Fruit fly (Drosophila melanogaster) whole organism, larva: Measurements from ENCODE around the gene dl.

Experiments used
- noc ChIP-seq: fragments of 200-800 bp; sonication (Bioruptor generic); optimal IDR thresholded peaks from 3 replicates; lab custom pipeline; 2019; ENCODE audit warnings: missing biosample characterization, mild to moderate bottlenecking, missing genetic modification characterization, moderate library complexity

Gene dl

DNA sequence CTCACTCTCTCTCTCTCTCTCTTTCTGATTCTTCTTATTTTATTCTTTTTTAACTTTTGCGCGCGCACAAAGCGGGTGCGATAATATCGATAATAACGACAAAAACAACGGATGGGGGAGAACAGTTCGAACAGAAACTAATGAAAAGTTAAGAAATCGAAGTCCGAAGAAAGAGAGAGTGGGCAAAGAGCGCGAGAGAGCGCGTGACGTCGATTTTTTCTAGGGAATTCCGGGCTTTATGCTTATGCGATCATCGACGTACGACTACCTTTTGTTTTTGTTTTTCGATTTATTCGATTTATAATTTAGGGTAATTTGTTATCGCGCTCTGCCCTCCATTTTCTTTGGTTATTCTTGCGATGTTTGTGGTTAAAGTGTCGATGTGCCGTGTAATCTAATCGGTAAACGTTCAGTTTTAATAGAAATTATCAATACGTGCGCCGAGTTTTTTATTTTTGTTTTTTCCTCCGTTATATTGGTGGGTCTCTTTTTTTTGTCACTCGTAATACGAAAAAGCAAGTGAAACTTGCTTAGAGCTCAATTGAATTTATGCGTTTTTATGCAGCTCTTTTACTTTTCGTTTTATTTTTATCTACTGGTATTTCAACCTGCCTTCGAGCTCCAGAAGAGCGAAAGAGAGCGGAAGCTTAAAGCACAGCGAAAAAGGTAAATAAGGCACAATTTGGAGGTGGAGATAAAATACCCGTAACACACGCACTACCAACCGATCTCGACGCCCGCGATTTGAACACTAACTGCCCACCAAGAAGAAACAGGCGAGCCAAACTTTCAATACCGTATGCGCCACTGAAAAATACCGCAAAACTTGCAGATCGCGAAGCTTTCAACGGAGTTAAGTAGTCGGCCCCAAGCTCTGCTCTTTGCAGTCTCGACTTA is at the start of gene dl:
Gene dl (minus strand): TSS at position 757 of the 897 bp plus-strand sequence.
- peak; percentile 16 for TF ChIP-seq noc (tag; lab: Kevin White, UChicago)

dm6 chr2L:17498721-17499120 is 48.6 kb upstream of the dl start, which contains the start of gene CG15142:
Gene CG15142, minus strand, starts transcription at chr2L:17498821.
- no peak for TF ChIP-seq noc (tag; lab: Kevin White, UChicago)

DNA sequence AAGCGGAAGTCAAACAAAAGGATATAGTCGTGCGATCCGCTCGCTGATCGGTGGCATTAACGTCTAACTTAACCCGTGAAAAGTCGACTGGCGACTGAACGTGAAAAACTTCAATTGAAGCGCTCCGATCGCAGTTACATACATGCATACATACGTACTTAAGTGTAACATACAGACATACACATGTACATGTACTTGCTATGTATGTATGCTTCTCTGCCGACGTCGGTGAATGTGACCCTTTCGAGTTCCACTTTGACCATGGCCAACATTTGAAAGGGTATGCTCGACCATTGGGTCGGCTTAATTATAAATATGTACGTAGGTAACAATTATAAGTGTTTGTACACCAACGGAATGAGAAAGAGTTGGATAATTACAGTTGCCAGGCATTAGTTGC is 46.9 kb upstream of the dl start, which contains the start of gene qua:
Gene qua (minus strand): TSS at position 101 of the 400 bp plus-strand sequence.
- TF ChIP-seq noc (tag; lab: Kevin White, UChicago) = no peak

DNA sequence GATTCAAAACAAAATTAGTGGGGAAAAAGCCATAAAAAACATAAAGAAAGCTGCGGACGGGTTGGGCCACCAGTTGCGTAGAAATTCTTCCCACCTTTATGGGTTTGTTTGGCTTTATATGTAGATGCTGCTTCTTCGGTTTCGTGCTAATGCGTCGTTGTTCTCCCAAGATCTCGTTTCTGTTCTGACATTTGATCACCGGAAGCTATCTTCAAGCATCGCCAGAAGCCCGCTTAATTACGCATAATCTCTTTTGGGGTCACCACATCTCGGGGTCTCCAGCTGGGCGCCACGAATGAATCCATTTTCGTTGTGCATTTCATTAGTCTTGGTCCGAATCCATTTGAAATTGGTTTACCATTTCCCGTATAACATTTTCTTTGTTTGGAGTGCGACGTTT is 45.6 kb upstream of the dl start:
- TF ChIP-seq noc (tag; lab: Kevin White, UChicago) = no peak

DNA sequence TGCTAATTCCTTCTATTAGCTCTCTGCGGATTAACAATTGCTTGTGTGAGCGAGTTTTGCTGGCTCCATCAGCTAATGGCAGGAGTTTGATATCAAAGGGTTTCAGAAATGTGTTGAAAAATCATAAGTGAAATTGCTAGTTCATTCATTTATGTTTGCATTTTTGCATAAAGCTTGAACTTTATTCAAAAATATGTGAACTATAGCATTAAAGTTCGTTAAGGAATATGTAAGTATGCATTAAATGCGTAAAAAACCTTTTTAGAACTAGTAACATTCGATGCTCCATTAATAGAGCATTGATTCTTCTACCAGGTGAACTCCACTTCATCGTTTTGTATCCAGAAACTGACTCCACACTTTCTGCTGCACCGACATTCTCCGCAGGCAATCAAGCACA is 42.5 kb upstream of the dl start:
- TF ChIP-seq noc (tag; lab: Kevin White, UChicago) = no peak

DNA sequence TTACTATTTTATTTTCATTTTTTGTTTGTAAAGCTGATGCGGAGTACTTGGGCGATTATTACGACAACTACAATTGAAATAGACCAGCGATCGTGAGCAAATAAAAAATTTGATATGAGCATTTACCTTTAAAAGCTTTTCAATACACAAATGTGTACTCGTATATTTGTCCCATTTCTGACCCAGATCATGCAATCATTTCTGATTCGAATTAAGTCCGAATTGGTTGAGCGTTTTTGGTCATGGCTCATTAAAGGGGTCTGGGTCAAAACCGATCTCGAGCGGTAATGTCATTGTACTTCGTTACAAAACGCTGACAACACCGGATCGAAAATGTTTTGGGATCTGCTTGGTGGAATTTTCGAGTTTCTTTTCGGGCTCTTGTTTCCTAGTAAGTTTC is 36.1 kb upstream of the dl start, which contains the start of gene CG43220:
Gene CG43220 (plus strand): TSS at position 301 of the 400 bp plus-strand sequence.
- no peak for TF ChIP-seq noc (tag; lab: Kevin White, UChicago)

DNA sequence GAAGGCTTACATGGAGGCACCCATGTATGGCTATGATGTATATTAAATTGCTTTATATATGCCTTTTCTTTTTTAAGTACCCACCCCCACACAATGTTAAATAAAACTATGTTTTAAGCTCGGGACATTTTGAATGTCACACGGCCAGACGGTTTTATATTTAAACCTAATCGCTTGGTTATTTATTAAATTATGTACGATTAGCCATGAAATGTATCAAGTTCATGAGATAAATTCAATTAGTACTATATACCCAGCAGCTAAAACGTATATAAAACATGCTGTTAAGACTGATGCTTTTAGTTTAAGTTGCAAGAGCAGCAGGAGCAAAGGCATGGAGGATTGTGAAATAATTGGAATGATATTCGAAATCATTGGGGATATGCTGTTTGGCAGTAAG is 35.3 kb upstream of the dl start, which contains the start of the genes CG43221 and CG43645:
Gene CG43221 (plus strand): TSS at position 301 of the 400 bp plus-strand sequence.
Gene CG43645 (plus strand): TSS at position 301 of the 400 bp plus-strand sequence.
- no peak for TF ChIP-seq noc (tag; lab: Kevin White, UChicago)

DNA sequence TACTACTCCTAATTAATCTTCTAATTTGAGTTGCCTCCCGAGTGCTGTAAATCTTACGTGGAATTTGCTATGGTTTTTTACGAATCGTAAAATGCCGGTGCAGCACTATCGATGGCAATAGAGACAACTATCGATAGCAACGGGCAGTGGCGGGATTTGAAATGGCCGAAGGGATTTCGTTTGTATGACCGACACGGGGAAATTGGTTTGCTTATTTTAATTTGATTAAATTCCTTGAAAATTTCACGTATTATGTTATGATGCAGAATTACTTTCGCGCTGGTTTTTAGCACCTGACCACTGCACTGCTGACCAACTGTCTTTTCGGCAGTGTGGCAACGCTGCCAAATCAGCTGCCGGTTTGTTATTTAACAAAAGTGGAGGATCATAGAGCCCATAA is 34.0 kb upstream of the dl start, which contains the start of the genes GCS2beta and CG5131:
Gene GCS2beta (minus strand): TSS at position 134 of the 400 bp plus-strand sequence.
Gene CG5131 (plus strand): TSS at position 328 of the 400 bp plus-strand sequence.
- TF ChIP-seq noc (tag; lab: Kevin White, UChicago) = peak; percentile 90

DNA sequence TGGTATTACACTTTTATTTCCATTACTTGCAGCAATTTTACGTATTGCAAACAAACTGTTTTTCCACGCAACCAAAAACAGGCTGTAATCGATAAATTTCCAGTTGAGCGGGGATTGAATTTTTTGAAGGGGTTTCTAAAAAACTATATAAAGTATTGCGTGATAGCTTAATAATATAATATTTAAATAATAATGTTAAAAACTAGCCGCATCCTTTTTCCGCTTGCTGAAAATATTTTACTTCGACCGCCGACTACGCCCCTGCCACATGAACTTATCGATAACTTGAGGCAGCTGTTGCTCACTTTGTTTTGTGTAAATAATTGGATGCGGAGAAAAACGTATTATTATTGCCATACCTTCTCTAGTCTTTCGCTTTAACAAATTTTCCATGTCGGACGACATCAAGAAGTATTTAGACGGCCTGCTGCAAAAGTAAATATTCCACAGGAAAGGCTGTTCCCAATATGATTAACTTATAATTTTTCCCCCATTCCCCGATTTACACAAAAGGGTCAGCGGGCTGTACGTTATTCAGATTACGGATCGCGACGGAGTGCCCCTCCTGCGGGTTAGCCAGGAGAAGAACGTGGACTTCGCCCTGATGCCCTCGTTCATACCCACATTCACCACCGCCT is 30.9 kb upstream of the dl start, which contains the start of the genes fws and Lamtor3:
Gene fws (minus strand): TSS at position 87 of the 638 bp plus-strand sequence.
Gene Lamtor3 (plus strand): TSS at position 289 of the 638 bp plus-strand sequence.
- peak; percentile 96 for TF ChIP-seq noc (tag; lab: Kevin White, UChicago)

DNA sequence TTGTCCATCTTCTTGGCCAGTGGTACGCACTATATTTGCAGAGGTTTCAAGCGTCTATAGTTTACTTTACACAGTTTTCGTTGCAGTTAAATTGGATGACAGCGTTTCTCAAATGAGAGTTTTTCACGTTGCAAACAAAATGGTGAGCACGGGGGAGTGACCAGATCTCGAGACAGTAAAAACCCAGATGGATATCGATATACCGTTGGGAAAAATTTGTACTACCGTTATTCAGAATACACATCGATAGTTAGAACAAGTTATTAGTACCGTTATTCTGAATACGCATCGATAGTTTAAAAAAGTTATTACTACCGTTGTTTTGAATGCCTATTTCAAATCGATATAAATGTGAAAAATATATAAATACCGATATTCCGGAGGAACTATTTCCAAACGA is 27.5 kb upstream of the dl start, which contains the start of gene cass:
Gene cass (minus strand): TSS at position 179 of the 400 bp plus-strand sequence.
- TF ChIP-seq noc (tag; lab: Kevin White, UChicago) = no peak

DNA sequence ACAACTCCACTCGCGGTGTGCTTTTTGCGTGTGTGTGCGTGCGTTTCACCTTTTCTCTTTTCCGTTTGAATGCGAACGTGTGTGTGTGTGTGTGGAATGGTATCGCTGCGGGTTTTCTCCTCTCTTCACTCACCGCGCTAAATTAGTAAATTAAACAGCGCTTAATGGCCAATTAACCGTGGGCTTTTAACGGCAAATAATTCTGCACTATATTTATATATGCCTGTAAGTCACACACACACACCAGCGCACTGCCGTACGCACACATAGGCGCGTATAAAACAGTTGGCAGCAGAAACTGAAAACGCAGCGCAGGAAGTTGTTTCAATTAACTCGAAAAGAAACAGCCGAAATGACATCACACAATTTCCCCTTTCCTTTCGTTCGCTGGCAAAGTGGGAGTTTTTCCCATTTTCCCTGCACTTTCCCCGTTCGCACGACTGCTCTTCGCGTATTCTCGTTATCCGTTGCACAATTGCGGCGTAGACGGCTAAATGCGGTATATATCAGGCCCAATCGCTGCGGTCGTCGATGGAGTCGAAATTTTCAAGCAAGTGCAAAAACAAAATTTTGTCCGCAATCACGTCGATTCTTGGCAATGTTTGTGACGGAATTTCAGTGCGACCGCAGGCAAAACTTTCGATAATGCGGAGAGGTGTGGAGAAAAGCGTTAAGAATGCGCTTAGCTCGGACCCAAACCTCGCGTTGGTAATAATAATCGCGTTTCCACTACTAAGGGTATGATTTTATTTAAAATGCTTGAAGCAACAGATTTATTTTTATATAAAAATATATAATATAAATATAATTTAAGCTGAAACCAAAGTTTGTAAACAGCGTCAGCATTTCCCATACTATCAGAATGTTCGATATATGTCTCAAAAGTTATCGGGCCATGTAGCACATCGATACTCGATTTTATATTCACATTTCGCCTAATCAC is 22.7 kb upstream of the dl start, which contains the start of gene BicD:
Gene BicD (minus strand): TSS at position 634 of the 943 bp plus-strand sequence.
- TF ChIP-seq noc (tag; lab: Kevin White, UChicago) = no peak

DNA sequence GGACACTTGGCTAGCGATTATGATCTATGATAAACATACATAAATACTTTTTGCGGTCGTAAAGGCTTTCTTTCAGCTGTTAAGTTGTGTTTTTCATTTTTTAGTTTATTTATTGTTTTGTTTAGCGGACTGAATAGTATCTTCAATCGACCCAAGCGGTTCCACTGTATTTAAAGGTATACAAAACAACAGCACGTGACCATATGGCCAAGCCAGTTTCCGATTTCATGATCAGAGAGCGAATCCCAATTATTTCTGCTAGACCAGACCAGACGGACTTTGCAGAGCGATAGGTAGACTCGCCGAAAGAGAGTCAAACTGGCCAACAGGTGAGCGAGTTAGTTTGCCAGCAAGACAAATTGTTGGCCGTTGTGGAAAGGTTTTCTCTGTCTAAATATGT is 21.4 kb upstream of the dl start, which contains the start of gene Sgt:
Gene Sgt (plus strand): TSS at position 80 of the 400 bp plus-strand sequence.
- no peak for TF ChIP-seq noc (tag; lab: Kevin White, UChicago)

DNA sequence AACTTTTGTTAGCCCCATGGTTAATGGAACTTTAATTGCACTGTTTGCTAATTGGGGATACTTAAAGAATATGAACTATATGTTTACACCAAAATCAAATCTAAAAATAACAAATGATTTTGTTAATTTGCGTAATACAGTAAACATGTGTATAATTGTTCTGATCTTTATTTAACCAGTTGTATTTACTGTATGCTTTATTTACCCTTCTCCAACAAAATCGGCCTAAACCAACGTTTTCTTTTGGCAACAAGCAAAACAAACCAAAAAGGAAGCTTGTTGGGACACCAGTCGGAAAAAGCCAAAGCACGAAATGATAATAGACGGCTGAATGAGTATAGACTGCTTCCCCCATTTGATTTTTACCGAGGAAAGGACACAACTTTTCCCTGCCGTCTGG is 20.5 kb upstream of the dl start:
- peak; percentile 79 for TF ChIP-seq noc (tag; lab: Kevin White, UChicago)

DNA sequence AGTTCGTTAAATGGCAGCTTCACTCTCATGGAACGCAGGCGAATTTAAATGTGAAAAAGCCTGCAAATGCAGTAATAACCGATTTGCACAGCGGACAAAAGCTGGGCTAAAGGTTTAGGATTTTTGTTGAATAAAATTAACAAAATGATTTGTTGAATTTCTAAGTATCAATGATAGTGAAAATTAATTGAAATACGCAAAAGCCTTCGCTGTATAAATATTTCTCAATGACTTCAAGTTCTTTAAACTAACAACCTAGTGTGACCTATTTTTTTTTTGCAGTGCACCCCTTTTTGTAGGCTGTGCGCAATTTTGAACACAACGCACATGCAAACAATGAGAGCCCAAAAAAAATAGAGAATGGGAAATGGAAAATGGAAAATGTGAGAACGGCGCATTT is 16.8 kb upstream of the dl start:
- TF ChIP-seq noc (tag; lab: Kevin White, UChicago) = no peak
